Fruit fly (Drosophila melanogaster) whole organism, embryonic: ENCODE data around the gene CG7953.
A peak's percentile ranks its signal among the peaks of the same experiment; 100 is the strongest.

Source experiments
- Awh ChIP-seq: fragments of 200-800 bp; sonication (Bioruptor generic); IDR thresholded peaks from 2 replicates; pipeline ENCODE4, ENCODE4 v1.3.6; 2022; ENCODE audit warnings: missing biosample characterization, missing genetic modification characterization
- CG10267 ChIP-seq: fragments of 200-800 bp; sonication (Bioruptor generic); optimal IDR thresholded peaks from 2 replicates; lab custom pipeline; 2018; ENCODE audit warnings: missing biosample characterization, mild to moderate bottlenecking, missing genetic modification characterization, moderate library complexity
- CG10462 ChIP-seq: fragments of 200-800 bp; sonication (Bioruptor generic); optimal IDR thresholded peaks from 2 replicates; lab custom pipeline; 2016; ENCODE audit warnings: missing biosample characterization, missing genetic modification characterization
- CG11247 ChIP-seq: fragments of 200-800 bp; sonication (Bioruptor generic); IDR thresholded peaks from 2 replicates; pipeline ENCODE4 v1.3.6; 2022; ENCODE audit warnings: missing biosample characterization, missing genetic modification characterization
- CG12391 ChIP-seq: fragments of 200-800 bp; sonication (Bioruptor generic); optimal IDR thresholded peaks from 3 replicates; lab custom pipeline; 2018; ENCODE audit warnings: missing biosample characterization, mild to moderate bottlenecking, missing genetic modification characterization, moderate library complexity
- CG14050 ChIP-seq: fragments of 200-800 bp; sonication (Bioruptor generic); IDR thresholded peaks from 3 replicates; pipeline ENCODE4 v1.3.6; 2022; ENCODE audit warnings: missing biosample characterization, missing genetic modification characterization
- CG14860 ChIP-seq: fragments of 200-800 bp; sonication (Bioruptor generic); IDR thresholded peaks from 3 replicates; pipeline ENCODE4 v1.3.6; 2022; ENCODE audit warnings: missing biosample characterization, missing genetic modification characterization; ENCODE audit not compliant: partially characterized antibody
- CG1603 ChIP-seq: fragments of 200-800 bp; sonication (Bioruptor generic); optimal IDR thresholded peaks from 2 replicates; lab custom pipeline; 2019; ENCODE audit warnings: missing biosample characterization, mild to moderate bottlenecking, missing genetic modification characterization, moderate library complexity
- CG1832 ChIP-seq: fragments of 200-800 bp; sonication (Bioruptor generic); optimal IDR thresholded peaks from 2 replicates; lab custom pipeline; 2017; ENCODE audit warnings: missing biosample characterization, mild to moderate bottlenecking, missing genetic modification characterization, inconsistent platforms
- CG34224 ChIP-seq: fragments of 200-800 bp; sonication (Bioruptor generic); IDR thresholded peaks from 3 replicates; pipeline ENCODE4 v1.3.6; 2022; ENCODE audit warnings: missing biosample characterization, missing genetic modification characterization; ENCODE audit not compliant: partially characterized antibody
- CG34422 ChIP-seq: fragments of 200-800 bp; sonication (Bioruptor generic); IDR thresholded peaks from 3 replicates; pipeline ENCODE4 v1.3.6; 2022; ENCODE audit warnings: missing biosample characterization, missing genetic modification characterization
- CG4282 ChIP-seq: fragments of 200-800 bp; sonication (Bioruptor generic); optimal IDR thresholded peaks from 2 replicates; lab custom pipeline; 2016; ENCODE audit warnings: missing biosample characterization, missing genetic modification characterization
- CG5953 ChIP-seq: fragments of 200-800 bp; sonication (Bioruptor generic); IDR thresholded peaks from 2 replicates; pipeline ENCODE4 v1.3.6; 2022; ENCODE audit warnings: missing biosample characterization, missing genetic modification characterization
- CG6654 ChIP-seq: fragments of 200-800 bp; sonication (Bioruptor generic); optimal IDR thresholded peaks from 2 replicates; lab custom pipeline; 2017; ENCODE audit warnings: missing biosample characterization, mild to moderate bottlenecking, missing genetic modification characterization
- CG7786 ChIP-seq: fragments of 200-800 bp; sonication (Bioruptor generic); optimal IDR thresholded peaks from 2 replicates; lab custom pipeline; 2016; ENCODE audit warnings: missing biosample characterization, missing genetic modification characterization
- CG7963 ChIP-seq: fragments of 200-800 bp; sonication (Bioruptor generic); IDR thresholded peaks from 3 replicates; pipeline ENCODE4 v1.3.6; 2022; ENCODE audit warnings: missing biosample characterization, missing genetic modification characterization; ENCODE audit not compliant: partially characterized antibody
- CG9817 ChIP-seq: fragments of 200-800 bp; sonication (Bioruptor generic); optimal IDR thresholded peaks from 2 replicates; lab custom pipeline; 2018; ENCODE audit warnings: missing biosample characterization, mild to moderate bottlenecking, missing genetic modification characterization, moderate library complexity
- Dek ChIP-seq: fragments of 200-800 bp; sonication (Bioruptor generic); optimal IDR thresholded peaks from 3 replicates; lab custom pipeline; 2019; ENCODE audit warnings: missing biosample characterization, mild to moderate bottlenecking, missing genetic modification characterization, moderate library complexity
- Dfd ChIP-seq, 2 experiments: fragments of >200 bp; optimal IDR thresholded peaks; 2 replicates each; lab custom pipeline; 2017; ENCODE audit warnings: missing biosample characterization in 2 of 2, missing genetic modification characterization in 2 of 2
- Dp ChIP-seq: fragments of 200-800 bp; sonication (Bioruptor generic); optimal IDR thresholded peaks from 2 replicates; lab custom pipeline; 2018; ENCODE audit warnings: missing biosample characterization, mild to moderate bottlenecking, missing genetic modification characterization, moderate library complexity
- HHEX ChIP-seq: fragments of 200-800 bp; sonication (Bioruptor generic); optimal IDR thresholded peaks from 3 replicates; lab custom pipeline; 2017; ENCODE audit warnings: missing biosample characterization, mild to moderate bottlenecking, missing genetic modification characterization, missing genetic modification reagents
- MTF-1 ChIP-seq: fragments of 200-800 bp; sonication (Bioruptor generic); optimal IDR thresholded peaks from 2 replicates; lab custom pipeline; 2018; ENCODE audit warnings: missing biosample characterization, mild to moderate bottlenecking, missing genetic modification characterization, borderline replicate concordance
- Meics ChIP-seq: fragments of 200-800 bp; sonication (Bioruptor generic); optimal IDR thresholded peaks from 2 replicates; lab custom pipeline; 2017; ENCODE audit warnings: missing biosample characterization, mild to moderate bottlenecking, missing genetic modification characterization
- Neu2 ChIP-seq: fragments of 200-800 bp; sonication (Bioruptor generic); optimal IDR thresholded peaks from 3 replicates; lab custom pipeline; 2016; ENCODE audit warnings: missing biosample characterization, missing genetic modification characterization, borderline replicate concordance
- Sin3A ChIP-seq: fragments of >200 bp; optimal IDR thresholded peaks from 2 replicates; lab custom pipeline; 2018
- Tbp ChIP-seq: fragments of >200 bp; optimal IDR thresholded peaks from 2 replicates; lab custom pipeline; 2018; ENCODE audit warnings: missing biosample characterization, missing genetic modification characterization
- Xrp1 ChIP-seq: fragments of 200-800 bp; sonication (Bioruptor generic); IDR thresholded peaks from 2 replicates; pipeline ENCODE4 v1.3.6; 2022; ENCODE audit warnings: missing biosample characterization, missing genetic modification characterization
- abd-A ChIP-seq: fragments of 200-800 bp; sonication (Bioruptor generic); optimal IDR thresholded peaks from 3 replicates; lab custom pipeline; 2019; ENCODE audit warnings: missing biosample characterization, mild to moderate bottlenecking, missing genetic modification characterization, moderate library complexity
- ac ChIP-seq: fragments of 200-800 bp; sonication (Bioruptor generic); optimal IDR thresholded peaks from 3 replicates; lab custom pipeline; 2017; ENCODE audit warnings: missing biosample characterization, mild to moderate bottlenecking, missing genetic modification characterization
- ap ChIP-seq: fragments of 200-800 bp; sonication (Bioruptor generic); IDR thresholded peaks from 2 replicates; pipeline ENCODE4 v1.3.6; 2022; ENCODE audit warnings: missing biosample characterization, missing genetic modification characterization
- bcd ChIP-seq: fragments of 200-800 bp; sonication (Bioruptor generic); optimal IDR thresholded peaks from 2 replicates; lab custom pipeline; 2017; ENCODE audit warnings: missing biosample characterization, mild to moderate bottlenecking, missing genetic modification characterization
- chm ChIP-seq: fragments of 200-800 bp; sonication (Bioruptor generic); IDR thresholded peaks from 2 replicates; pipeline ENCODE4 v1.3.6; 2022; ENCODE audit warnings: missing biosample characterization, missing genetic modification characterization
- chn ChIP-seq: fragments of 200-800 bp; sonication (Bioruptor generic); optimal IDR thresholded peaks from 2 replicates; lab custom pipeline; 2016; ENCODE audit warnings: missing biosample characterization, missing genetic modification characterization
- fd3F ChIP-seq: fragments of 200-800 bp; sonication (Bioruptor generic); optimal IDR thresholded peaks from 2 replicates; lab custom pipeline; 2018; ENCODE audit warnings: missing biosample characterization, mild to moderate bottlenecking, missing genetic modification characterization, moderate library complexity
- ftz-f1 ChIP-seq: fragments of 200-800 bp; sonication (Bioruptor generic); optimal IDR thresholded peaks from 2 replicates; lab custom pipeline; 2016; ENCODE audit warnings: missing biosample characterization, missing genetic modification characterization
- grn ChIP-seq: fragments of 200-800 bp; sonication (Bioruptor generic); optimal IDR thresholded peaks from 3 replicates; lab custom pipeline; 2017; ENCODE audit warnings: missing biosample characterization, missing genetic modification characterization
- hb ChIP-seq: fragments of 200-800 bp; sonication (Bioruptor generic); IDR thresholded peaks from 3 replicates; pipeline ENCODE4 v1.3.6; 2022; ENCODE audit warnings: missing biosample characterization, missing genetic modification characterization; ENCODE audit not compliant: partially characterized antibody
- hbn ChIP-seq: fragments of 200-800 bp; sonication (Bioruptor generic); IDR thresholded peaks from 2 replicates; pipeline ENCODE4 v1.3.6; 2022; ENCODE audit warnings: missing biosample characterization, missing genetic modification characterization; ENCODE audit not compliant: partially characterized antibody
- her ChIP-seq: fragments of 200-800 bp; sonication (Bioruptor generic); optimal IDR thresholded peaks from 2 replicates; lab custom pipeline; 2016; ENCODE audit warnings: missing biosample characterization, missing genetic modification characterization
- hth ChIP-seq: fragments of >200 bp; optimal IDR thresholded peaks from 2 replicates; lab custom pipeline; 2017; ENCODE audit warnings: inconsistent platforms
- jumu ChIP-seq: fragments of 200-800 bp; sonication (Bioruptor generic); optimal IDR thresholded peaks from 3 replicates; lab custom pipeline; 2016; ENCODE audit warnings: missing biosample characterization, missing genetic modification characterization
- lab ChIP-seq: fragments of 200-800 bp; sonication (Bioruptor generic); optimal IDR thresholded peaks from 3 replicates; lab custom pipeline; 2017; ENCODE audit warnings: missing biosample characterization, missing genetic modification characterization, mild to moderate bottlenecking, moderate library complexity, missing genetic modification reagents
- lola ChIP-seq, 3 experiments: fragments of >200 bp in 2 of 3; fragments of 200-800 bp in 1 of 3; sonication (Bioruptor generic) in 1 of 3; optimal IDR thresholded peaks; 2 replicates each; lab custom pipeline; 2017 to 2019; ENCODE audit warnings: missing biosample characterization in 3 of 3, missing genetic modification characterization in 3 of 3, mild to moderate bottlenecking in 1 of 3, moderate library complexity in 1 of 3
- mirr ChIP-seq: fragments of 200-800 bp; sonication (Bioruptor generic); optimal IDR thresholded peaks from 3 replicates; lab custom pipeline; 2018; ENCODE audit warnings: missing biosample characterization, mild to moderate bottlenecking, missing genetic modification characterization
- nau ChIP-seq: fragments of 200-800 bp; sonication (Bioruptor generic); optimal IDR thresholded peaks from 3 replicates; lab custom pipeline; 2017; ENCODE audit warnings: missing biosample characterization, mild to moderate bottlenecking, missing genetic modification characterization, missing genetic modification reagents
- nom ChIP-seq: fragments of 200-800 bp; sonication (Bioruptor generic); optimal IDR thresholded peaks from 2 replicates; lab custom pipeline; 2017; ENCODE audit warnings: missing biosample characterization, missing genetic modification characterization, mild to moderate bottlenecking, moderate library complexity, missing genetic modification reagents
- pzg ChIP-seq: fragments of 200-800 bp; sonication (Bioruptor generic); optimal IDR thresholded peaks from 3 replicates; lab custom pipeline; 2018; ENCODE audit warnings: missing biosample characterization, mild to moderate bottlenecking, missing genetic modification characterization, moderate library complexity
- trem ChIP-seq: fragments of 200-800 bp; optimal IDR thresholded peaks from 3 replicates; lab custom pipeline; 2019; ENCODE audit warnings: missing biosample characterization, mild to moderate bottlenecking, missing genetic modification characterization, moderate library complexity
- trh ChIP-seq: fragments of 200-800 bp; sonication (Bioruptor generic); optimal IDR thresholded peaks from 2 replicates; lab custom pipeline; 2016; ENCODE audit warnings: missing biosample characterization, missing genetic modification characterization
- vfl ChIP-seq: fragments of 200-800 bp; sonication (Bioruptor generic); optimal IDR thresholded peaks from 2 replicates; lab custom pipeline; 2016; ENCODE audit warnings: missing biosample characterization, missing genetic modification characterization
- z ChIP-seq: fragments of 200-800 bp; sonication (Bioruptor generic); IDR thresholded peaks from 3 replicates; pipeline ENCODE4 v1.3.6; 2022; ENCODE audit warnings: missing biosample characterization, missing genetic modification characterization

CG7953 gene

dm6 chr2L:13811323-13811722 lies 36.4 kb upstream of the CG7953 start, which contains the start of the genes Adat1 and CG16865 (continued):
- TF ChIP-seq Dfd (GFP tag; optimal IDR thresholded peaks at IDR 0.05; lab: Kevin White, UChicago) (no peak), fd3F (GFP tag; lab: Kevin White, UChicago) (no peak), CG14860 (GFP tag; lab: Robert Waterston, UW) (peak; percentile 56; the same call in 2 of the 3 replicates), CG4282 (GFP tag; lab: Kevin White, UChicago) (no peak), CG11247 (GFP tag; lab: Robert Waterston, UW) (no peak), Awh (GFP tag; lab: Robert Waterston, UW) (no peak), Dp (GFP tag; lab: Kevin White, UChicago) (peak; percentile 32), CG14050 (no peak), her (GFP tag; lab: Kevin White, UChicago) (no peak), chm (GFP tag; lab: Robert Waterston, UW) (no peak), ap (GFP tag; lab: Robert Waterston, UW) (no peak), HHEX (GFP tag; lab: Kevin White, UChicago) (no peak), Xrp1 (GFP tag; lab: Robert Waterston, UW) (no peak), Meics (GFP tag; lab: Kevin White, UChicago) (no peak), CG5953 (GFP tag; lab: Robert Waterston, UW) (no peak), MTF-1 (GFP tag; lab: Kevin White, UChicago) (no peak), jumu (GFP tag; lab: Kevin White, UChicago) (no peak), trem (tag; lab: Kevin White, UChicago) (peak; percentile 36), mirr (GFP tag; lab: Kevin White, UChicago) (no peak), CG34422 (GFP tag; lab: Robert Waterston, UW) (peak; percentile 72; the same call in 1 of the 3 replicates), CG1603 (no peak), CG1832 (GFP tag; lab: Kevin White, UChicago) (no peak), Tbp (no peak), nom (GFP tag; lab: Kevin White, UChicago) (no peak), vfl (no peak), abd-A (tag; lab: Kevin White, UChicago) (no peak), Neu2 (GFP tag; lab: Kevin White, UChicago) (no peak), CG12391 (tag; lab: Kevin White, UChicago) (no peak), CG10267 (tag; lab: Kevin White, UChicago) (peak; percentile 23), chn (no peak), bcd (no peak), hbn (peak; percentile 61), CG34224 (peak; percentile 57), Sin3A (lab: Kevin White, UChicago) (peak; percentile 35), lola (GFP tag; optimal IDR thresholded peaks at IDR 0.05; lab: Kevin White, UChicago) (no peak), Dek (tag; lab: Kevin White, UChicago) (no peak), trh (GFP tag; lab: Kevin White, UChicago) (no peak), hb (GFP tag; lab: Robert Waterston, UW) (no peak), CG7963 (peak; percentile 56; the same call in 1 of the 3 replicates), CG9817 (tag; lab: Kevin White, UChicago) (no peak), grn (no peak), nau (GFP tag; lab: Kevin White, UChicago) (no peak), ftz-f1 (no peak), pzg (GFP tag; lab: Kevin White, UChicago) (peak; percentile 67), CG6654 (GFP tag; lab: Kevin White, UChicago) (no peak), ac (GFP tag; lab: Kevin White, UChicago) (no peak), lab (GFP tag; lab: Kevin White, UChicago) (no peak), CG10462 (no peak), CG7786 (GFP tag; lab: Kevin White, UChicago) (no peak), hth (lab: Kevin White, UChicago) (no peak), z (GFP tag; lab: Robert Waterston, UW) (no peak)
